Fruit fly (Drosophila melanogaster) whole organism, embryonic: ENCODE results near the gene Syx5.

Experiments used
- CG10959 ChIP-seq: fragments of 200-800 bp; sonication (Bioruptor generic); IDR thresholded peaks from 2 replicates; pipeline ENCODE4 v1.3.6; 2022; ENCODE audit warnings: missing biosample characterization, missing genetic modification characterization
- CG12236 ChIP-seq: fragments of 200-800 bp; sonication (Bioruptor generic); optimal IDR thresholded peaks from 2 replicates; lab custom pipeline; 2016; ENCODE audit warnings: missing biosample characterization, missing genetic modification characterization
- CG13894 ChIP-seq: fragments of 200-800 bp; sonication (Bioruptor generic); optimal IDR thresholded peaks from 3 replicates; lab custom pipeline; 2018; ENCODE audit warnings: missing biosample characterization, mild to moderate bottlenecking, missing genetic modification characterization, moderate library complexity
- CG14441 ChIP-seq: fragments of 200-800 bp; sonication (Bioruptor generic); IDR thresholded peaks from 2 replicates; pipeline ENCODE4 v1.3.6; 2022; ENCODE audit warnings: missing biosample characterization, missing genetic modification characterization
- CG15011 ChIP-seq: fragments of 200-800 bp; sonication (Bioruptor generic); optimal IDR thresholded peaks from 3 replicates; lab custom pipeline; 2018; ENCODE audit warnings: missing biosample characterization, mild to moderate bottlenecking, missing genetic modification characterization
- CG1602 ChIP-seq: fragments of 200-800 bp; sonication (Bioruptor generic); optimal IDR thresholded peaks from 3 replicates; lab custom pipeline; 2016; ENCODE audit warnings: missing biosample characterization, missing genetic modification characterization
- CG16815 ChIP-seq: fragments of 200-800 bp; sonication (Bioruptor generic); optimal IDR thresholded peaks from 3 replicates; lab custom pipeline; 2017; ENCODE audit warnings: missing biosample characterization, mild to moderate bottlenecking, missing genetic modification characterization
- CG17359 ChIP-seq: fragments of 200-800 bp; sonication (Bioruptor generic); optimal IDR thresholded peaks from 3 replicates; lab custom pipeline; 2018; ENCODE audit warnings: missing biosample characterization, mild to moderate bottlenecking, missing genetic modification characterization, moderate library complexity
- CG17361 ChIP-seq: fragments of 200-800 bp; sonication (Bioruptor generic); IDR thresholded peaks from 3 replicates; pipeline ENCODE4 v1.3.6; 2022; ENCODE audit warnings: missing biosample characterization, missing genetic modification characterization
- CG17612 ChIP-seq: fragments of 200-800 bp; sonication (Bioruptor generic); IDR thresholded peaks from 2 replicates; pipeline ENCODE4 v1.3.6; 2022; ENCODE audit warnings: missing biosample characterization, missing genetic modification characterization
- CG17912 ChIP-seq: fragments of 200-800 bp; sonication (Bioruptor generic); optimal IDR thresholded peaks from 2 replicates; lab custom pipeline; 2018; ENCODE audit warnings: missing biosample characterization, mild to moderate bottlenecking, missing genetic modification characterization
- CG18011 ChIP-seq: fragments of 200-800 bp; sonication (Bioruptor generic); optimal IDR thresholded peaks from 2 replicates; lab custom pipeline; 2017; ENCODE audit warnings: missing biosample characterization, missing genetic modification characterization, mild to moderate bottlenecking, moderate library complexity, missing genotype
- CG1832 ChIP-seq: fragments of 200-800 bp; sonication (Bioruptor generic); optimal IDR thresholded peaks from 2 replicates; lab custom pipeline; 2017; ENCODE audit warnings: missing biosample characterization, mild to moderate bottlenecking, missing genetic modification characterization, inconsistent platforms
- CG4328 ChIP-seq: fragments of 200-800 bp; sonication (Bioruptor generic); optimal IDR thresholded peaks from 3 replicates; lab custom pipeline; 2017; ENCODE audit warnings: missing biosample characterization, missing genetic modification reagents, missing genetic modification characterization
- CG43689 ChIP-seq: fragments of 200-800 bp; sonication (Bioruptor generic); IDR thresholded peaks from 2 replicates; pipeline ENCODE4 v1.3.6; 2022; ENCODE audit warnings: missing biosample characterization, missing genetic modification characterization
- CG5245 ChIP-seq: fragments of 200-800 bp; sonication (Bioruptor generic); optimal IDR thresholded peaks from 3 replicates; lab custom pipeline; 2016; ENCODE audit warnings: missing biosample characterization, missing genetic modification characterization
- CG7786 ChIP-seq: fragments of 200-800 bp; sonication (Bioruptor generic); optimal IDR thresholded peaks from 2 replicates; lab custom pipeline; 2016; ENCODE audit warnings: missing biosample characterization, missing genetic modification characterization
- CG8359 ChIP-seq: fragments of 200-800 bp; sonication (Bioruptor generic); optimal IDR thresholded peaks from 2 replicates; lab custom pipeline; 2017; ENCODE audit warnings: missing biosample characterization, mild to moderate bottlenecking, missing genetic modification characterization, borderline replicate concordance
- CG9932 ChIP-seq: fragments of 200-800 bp; sonication (Bioruptor generic); IDR thresholded peaks from 2 replicates; pipeline ENCODE4 v1.3.6; 2022; ENCODE audit warnings: missing biosample characterization, missing genetic modification characterization
- Dfd ChIP-seq, 2 experiments: fragments of >200 bp; optimal IDR thresholded peaks; 2 replicates each; lab custom pipeline; 2017; ENCODE audit warnings: missing biosample characterization in 2 of 2, missing genetic modification characterization in 2 of 2
- Dip3 ChIP-seq: fragments of 200-800 bp; sonication (Bioruptor generic); optimal IDR thresholded peaks from 3 replicates; lab custom pipeline; 2016; ENCODE audit warnings: missing biosample characterization, missing genetic modification characterization
- Dll ChIP-seq: fragments of 200-800 bp; sonication (Bioruptor generic); IDR thresholded peaks from 4 replicates; pipeline ENCODE4 v1.3.6; 2022; ENCODE audit warnings: missing biosample characterization, missing genetic modification characterization; ENCODE audit not compliant: partially characterized antibody
- Eip74EF ChIP-seq, 2 experiments: fragments of 200-800 bp in 1 of 2; fragments of >200 bp in 1 of 2; sonication (Bioruptor generic) in 1 of 2; optimal IDR thresholded peaks; 2 replicates each; lab custom pipeline; 2017 to 2019; ENCODE audit warnings: missing biosample characterization in 2 of 2, missing genetic modification characterization in 2 of 2, mild to moderate bottlenecking in 1 of 2, moderate library complexity in 1 of 2
- Ets65A ChIP-seq: fragments of 200-800 bp; sonication (Bioruptor generic); peaks from one replicate; lab custom pipeline; 2016; ENCODE audit warnings: missing biosample characterization, missing genetic modification characterization
- HmgZ ChIP-seq: fragments of 200-800 bp; sonication (Bioruptor generic); optimal IDR thresholded peaks from 2 replicates; lab custom pipeline; 2018; ENCODE audit warnings: missing biosample characterization, mild to moderate bottlenecking, missing genetic modification characterization
- Myb ChIP-seq: fragments of 200-800 bp; sonication (Bioruptor generic); optimal IDR thresholded peaks from 2 replicates; lab custom pipeline; 2016; ENCODE audit warnings: missing biosample characterization, missing genetic modification characterization
- NK7.1 ChIP-seq: fragments of 200-800 bp; sonication (Bioruptor generic); optimal IDR thresholded peaks from 3 replicates; lab custom pipeline; 2016; ENCODE audit warnings: missing biosample characterization, missing genetic modification characterization
- Nf-YA ChIP-seq: fragments of 200-800 bp; sonication (Bioruptor generic); IDR thresholded peaks from 2 replicates; pipeline ENCODE4 v1.3.6; 2022; ENCODE audit warnings: missing biosample characterization, missing genetic modification characterization
- Nf-YB ChIP-seq: fragments of 200-800 bp; sonication (Bioruptor generic); optimal IDR thresholded peaks from 3 replicates; lab custom pipeline; 2019; ENCODE audit warnings: missing biosample characterization, mild to moderate bottlenecking, missing genetic modification characterization, moderate library complexity
- Oli ChIP-seq: fragments of 200-800 bp; sonication (Bioruptor generic); optimal IDR thresholded peaks from 2 replicates; lab custom pipeline; 2018; ENCODE audit warnings: missing biosample characterization, mild to moderate bottlenecking, missing genetic modification characterization, moderate library complexity
- Poxn ChIP-seq: fragments of 200-800 bp; sonication (Bioruptor generic); IDR thresholded peaks from 2 replicates; pipeline ENCODE4 v1.3.6; 2022; ENCODE audit warnings: missing biosample characterization, missing genetic modification characterization
- Rx ChIP-seq: fragments of 200-800 bp; sonication (Bioruptor generic); IDR thresholded peaks from 2 replicates; pipeline ENCODE4 v1.3.6; 2022; ENCODE audit warnings: missing biosample characterization, missing genetic modification characterization
- Taf1 ChIP-seq: fragments of 200-800 bp; sonication (Bioruptor generic); IDR thresholded peaks from 2 replicates; pipeline ENCODE4 v1.3.6; 2022; ENCODE audit warnings: missing biosample characterization, missing genetic modification characterization
- Trl ChIP-seq, 3 experiments: fragments of >200 bp in 2 of 3; fragments of 200-800 bp in 1 of 3; sonication (Bioruptor generic) in 1 of 3; optimal IDR thresholded peaks; 2 replicates in 1 of 3; 3 replicates in 2 of 3; lab custom pipeline; 2016 to 2017; ENCODE audit warnings: missing biosample characterization in 1 of 3, missing genetic modification characterization in 1 of 3
- ab ChIP-seq: fragments of 200-800 bp; sonication (Bioruptor generic); optimal IDR thresholded peaks from 2 replicates; lab custom pipeline; 2016; ENCODE audit warnings: missing biosample characterization, missing genetic modification characterization
- ap ChIP-seq: fragments of 200-800 bp; sonication (Bioruptor generic); IDR thresholded peaks from 2 replicates; pipeline ENCODE4 v1.3.6; 2022; ENCODE audit warnings: missing biosample characterization, missing genetic modification characterization
- cato ChIP-seq: fragments of 200-800 bp; sonication (Bioruptor generic); optimal IDR thresholded peaks from 2 replicates; lab custom pipeline; 2016; ENCODE audit warnings: missing biosample characterization, missing genetic modification characterization, borderline replicate concordance
- chn ChIP-seq: fragments of 200-800 bp; sonication (Bioruptor generic); optimal IDR thresholded peaks from 2 replicates; lab custom pipeline; 2016; ENCODE audit warnings: missing biosample characterization, missing genetic modification characterization
- corto ChIP-seq: fragments of 200-800 bp; sonication (Bioruptor generic); optimal IDR thresholded peaks from 2 replicates; lab custom pipeline; 2016; ENCODE audit warnings: missing biosample characterization, mild to moderate bottlenecking, missing genetic modification characterization, moderate library complexity
- crp ChIP-seq, 2 experiments: fragments of 200-800 bp; sonication (Bioruptor generic); optimal IDR thresholded peaks; 2 replicates in 1 of 2; 3 replicates in 1 of 2; lab custom pipeline; 2017; ENCODE audit warnings: missing biosample characterization in 2 of 2, missing genetic modification characterization in 2 of 2, mild to moderate bottlenecking in 1 of 2, moderate library complexity in 1 of 2
- dpn ChIP-seq, 2 experiments: fragments of 200-800 bp; sonication (Bioruptor generic); optimal IDR thresholded peaks; 3 replicates each; lab custom pipeline; 2016; ENCODE audit warnings: missing biosample characterization in 2 of 2, missing genetic modification characterization in 2 of 2
- eve ChIP-seq, 2 experiments: fragments of >200 bp; optimal IDR thresholded peaks; 2 replicates each; lab custom pipeline; 2017; ENCODE audit warnings: missing biosample characterization in 2 of 2, missing genetic modification characterization in 2 of 2
- ind ChIP-seq: fragments of 200-800 bp; sonication (Bioruptor generic); optimal IDR thresholded peaks from 3 replicates; lab custom pipeline; 2016; ENCODE audit warnings: missing biosample characterization, missing genetic modification characterization
- jumu ChIP-seq: fragments of 200-800 bp; sonication (Bioruptor generic); optimal IDR thresholded peaks from 3 replicates; lab custom pipeline; 2016; ENCODE audit warnings: missing biosample characterization, missing genetic modification characterization
- klu ChIP-seq: fragments of 200-800 bp; sonication (Bioruptor generic); IDR thresholded peaks from 2 replicates; pipeline ENCODE4 v1.3.6; 2022; ENCODE audit warnings: missing biosample characterization, missing genetic modification characterization
- tio ChIP-seq: fragments of 200-800 bp; sonication (Bioruptor generic); optimal IDR thresholded peaks from 2 replicates; lab custom pipeline; 2017; ENCODE audit warnings: missing biosample characterization, missing genetic modification characterization, inconsistent platforms
- tll ChIP-seq, 2 experiments: fragments of 200-800 bp in 1 of 2; fragments of >200 bp in 1 of 2; sonication (Bioruptor generic) in 1 of 2; optimal IDR thresholded peaks; 2 replicates each; lab custom pipeline; 2017 to 2019; ENCODE audit warnings: missing biosample characterization in 2 of 2, missing genetic modification characterization in 2 of 2, mild to moderate bottlenecking in 1 of 2, moderate library complexity in 1 of 2
- tna ChIP-seq: fragments of 200-800 bp; sonication (Bioruptor generic); IDR thresholded peaks from 2 replicates; pipeline ENCODE4 v1.3.6; 2022; ENCODE audit warnings: missing biosample characterization, missing genetic modification characterization; ENCODE audit not compliant: partially characterized antibody
- unpg ChIP-seq: fragments of 200-800 bp; sonication (Bioruptor generic); optimal IDR thresholded peaks from 3 replicates; lab custom pipeline; 2018; ENCODE audit warnings: missing biosample characterization, mild to moderate bottlenecking, missing genetic modification characterization, moderate library complexity
- wdn ChIP-seq: fragments of 200-800 bp; sonication (Bioruptor generic); IDR thresholded peaks from 2 replicates; pipeline ENCODE4 v1.3.6; 2022; ENCODE audit warnings: missing biosample characterization, missing genetic modification characterization
- wek ChIP-seq: fragments of 200-800 bp; sonication (Bioruptor generic); optimal IDR thresholded peaks from 3 replicates; lab custom pipeline; 2018; ENCODE audit warnings: missing biosample characterization, mild to moderate bottlenecking, missing genetic modification characterization, moderate library complexity

The Syx5 gene

DNA sequence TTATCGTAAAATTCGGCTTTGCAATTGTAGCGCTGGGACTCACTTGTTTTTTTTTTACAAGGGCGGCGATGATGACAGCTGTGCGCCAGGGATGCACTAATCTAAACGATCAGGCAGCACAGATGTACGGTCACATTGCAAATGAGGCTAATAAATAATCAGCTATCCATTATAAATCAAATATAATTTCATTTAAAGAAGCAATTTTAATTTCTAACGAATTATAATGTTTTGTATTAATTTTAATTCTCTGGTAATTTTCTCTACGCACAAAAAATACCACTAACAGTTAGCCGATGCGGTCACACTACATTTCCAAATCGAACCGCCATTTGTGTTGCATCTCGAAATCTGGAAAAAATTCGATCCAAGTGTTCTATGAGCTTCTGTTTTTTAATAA is 3.5 kb downstream of the Syx5 start, which contains the start of the genes cni and fzy (continued):
- no peak for TF ChIP-seq NK7.1 (GFP tag; lab: Kevin White, UChicago)
- no peak for TF ChIP-seq Taf1 (GFP tag; lab: Robert Waterston, UW)
- no peak for TF ChIP-seq Dll (GFP tag; lab: Robert Waterston, UW)
- TF ChIP-seq eve (GFP tag; optimal IDR thresholded peaks at IDR 0.05; lab: Kevin White, UChicago), result no peak
- TF ChIP-seq CG5245 (GFP tag; lab: Kevin White, UChicago), result peak; percentile 15
- no peak for TF ChIP-seq CG10959 (GFP tag; lab: Robert Waterston, UW)
- TF ChIP-seq CG8359, result no peak
- no peak for TF ChIP-seq wdn
- no peak for TF ChIP-seq CG18011 (GFP tag; lab: Kevin White, UChicago)
- TF ChIP-seq Nf-YA (GFP tag; lab: Robert Waterston, UW), result no peak
- no peak for TF ChIP-seq ap (GFP tag; lab: Robert Waterston, UW)
- no peak for TF ChIP-seq Eip74EF (GFP tag; optimal IDR thresholded peaks at IDR 0.05; lab: Kevin White, UChicago)
- TF ChIP-seq CG43689 (GFP tag; lab: Robert Waterston, UW), result no peak
- TF ChIP-seq Dfd (GFP tag; optimal IDR thresholded peaks at IDR 0.05; lab: Kevin White, UChicago), result no peak
- TF ChIP-seq CG17359 (tag; lab: Kevin White, UChicago), result peak; percentile 1
- no peak for TF ChIP-seq CG17912 (GFP tag; lab: Kevin White, UChicago)
- no peak for TF ChIP-seq jumu
- TF ChIP-seq Trl (optimal IDR thresholded peaks at IDR 0.05; lab: Kevin White, UChicago), result no peak
- no peak for TF ChIP-seq Trl (GFP tag; optimal IDR thresholded peaks at IDR 0.05; lab: Kevin White, UChicago)
- TF ChIP-seq tll (GFP tag; optimal IDR thresholded peaks at IDR 0.05; lab: Kevin White, UChicago), result no peak
- no peak for TF ChIP-seq CG12236 (GFP tag; lab: Kevin White, UChicago)
- TF ChIP-seq chn (GFP tag; lab: Kevin White, UChicago), result no peak
- TF ChIP-seq CG1832 (GFP tag; lab: Kevin White, UChicago), result no peak
- no peak for TF ChIP-seq CG1602 (GFP tag; lab: Kevin White, UChicago)
- no peak for TF ChIP-seq Rx (GFP tag; lab: Robert Waterston, UW)
- peak; percentile 38; the same call in 1 of the 3 replicates for TF ChIP-seq CG17361 (GFP tag; lab: Robert Waterston, UW)
- no peak for TF ChIP-seq wek (GFP tag; lab: Kevin White, UChicago)
- TF ChIP-seq Myb (GFP tag; lab: Kevin White, UChicago), result no peak
- TF ChIP-seq CG9932 (GFP tag; lab: Robert Waterston, UW), result no peak
- TF ChIP-seq CG17612 (GFP tag; lab: Robert Waterston, UW), result no peak
- no peak for TF ChIP-seq tio (GFP tag; lab: Kevin White, UChicago)
- no peak for TF ChIP-seq ab (GFP tag; lab: Kevin White, UChicago)
- TF ChIP-seq Nf-YB, result peak; percentile 7
- TF ChIP-seq ind, result peak; percentile 34
- no peak for TF ChIP-seq CG7786
- TF ChIP-seq cato (GFP tag; lab: Kevin White, UChicago), result no peak
- peak; percentile 51 for TF ChIP-seq corto (GFP tag; lab: Kevin White, UChicago)
- no peak for TF ChIP-seq Dip3 (GFP tag; lab: Kevin White, UChicago)
- peak; percentile 89 to 97 for TF ChIP-seq crp (GFP tag; optimal IDR thresholded peaks at IDR 0.05; lab: Kevin White, UChicago)
- TF ChIP-seq CG13894, result no peak
- TF ChIP-seq klu (GFP tag; lab: Robert Waterston, UW), result no peak
- no peak for TF ChIP-seq CG16815 (GFP tag; lab: Kevin White, UChicago)
- no peak for TF ChIP-seq Oli (tag; lab: Kevin White, UChicago)
- no peak for TF ChIP-seq CG15011 (GFP tag; lab: Kevin White, UChicago)
- TF ChIP-seq Ets65A (GFP tag; lab: Kevin White, UChicago), result peak; percentile 82
- no peak for TF ChIP-seq CG14441 (GFP tag; lab: Robert Waterston, UW)
- no peak for TF ChIP-seq tna (GFP tag; lab: Robert Waterston, UW)
- TF ChIP-seq CG4328 (GFP tag; lab: Kevin White, UChicago), result no peak
- TF ChIP-seq Poxn (GFP tag; lab: Robert Waterston, UW), result no peak
- TF ChIP-seq HmgZ (tag; lab: Kevin White, UChicago), result peak; percentile 56
- no peak for TF ChIP-seq unpg (GFP tag; lab: Kevin White, UChicago)
- peak in 1 of 2 experiments; percentile 48 for TF ChIP-seq dpn (GFP tag; optimal IDR thresholded peaks at IDR 0.05; lab: Kevin White, UChicago)
